Fruit fly (Drosophila melanogaster) whole organism, embryonic: ENCODE measurements around the gene Polr3G.

ENCODE experiments used
- Antp ChIP-seq: fragments of 200-800 bp; sonication (Bioruptor generic); optimal IDR thresholded peaks from 3 replicates; lab custom pipeline; 2016; ENCODE audit warnings: missing biosample characterization, missing genetic modification characterization
- B-H2 ChIP-seq: fragments of 200-800 bp; sonication (Bioruptor generic); optimal IDR thresholded peaks from 2 replicates; lab custom pipeline; 2018; ENCODE audit warnings: missing biosample characterization, mild to moderate bottlenecking, missing genetic modification characterization
- CG10147 ChIP-seq: fragments of 200-800 bp; sonication (Bioruptor generic); optimal IDR thresholded peaks from 2 replicates; lab custom pipeline; 2019; ENCODE audit warnings: missing biosample characterization, mild to moderate bottlenecking, missing genetic modification characterization, moderate library complexity
- CG10274 ChIP-seq: fragments of 200-800 bp; sonication (Bioruptor generic); optimal IDR thresholded peaks from 3 replicates; lab custom pipeline; 2017; ENCODE audit warnings: missing biosample characterization, mild to moderate bottlenecking, missing genetic modification characterization
- CG11085 ChIP-seq: fragments of 200-800 bp; sonication (Bioruptor generic); IDR thresholded peaks from 2 replicates; pipeline ENCODE4 v1.3.6; 2022; ENCODE audit warnings: missing biosample characterization, missing genetic modification characterization
- CG12744 ChIP-seq: fragments of 200-800 bp; sonication (Bioruptor generic); optimal IDR thresholded peaks from 2 replicates; lab custom pipeline; 2016; ENCODE audit warnings: missing biosample characterization, missing genetic modification characterization
- CG13894 ChIP-seq: fragments of 200-800 bp; sonication (Bioruptor generic); optimal IDR thresholded peaks from 3 replicates; lab custom pipeline; 2018; ENCODE audit warnings: missing biosample characterization, mild to moderate bottlenecking, missing genetic modification characterization, moderate library complexity
- CG14860 ChIP-seq: fragments of 200-800 bp; sonication (Bioruptor generic); IDR thresholded peaks from 3 replicates; pipeline ENCODE4 v1.3.6; 2022; ENCODE audit warnings: missing biosample characterization, missing genetic modification characterization; ENCODE audit not compliant: partially characterized antibody
- CG17802 ChIP-seq: fragments of 200-800 bp; sonication (Bioruptor generic); optimal IDR thresholded peaks from 2 replicates; lab custom pipeline; 2018; ENCODE audit warnings: missing biosample characterization, mild to moderate bottlenecking, missing genetic modification characterization, moderate library complexity
- CG17829 ChIP-seq: fragments of 200-800 bp; optimal IDR thresholded peaks from 2 replicates; lab custom pipeline; 2019; ENCODE audit warnings: missing biosample characterization, mild to moderate bottlenecking, missing genetic modification characterization, moderate library complexity
- CG18764 ChIP-seq: fragments of 200-800 bp; sonication (Bioruptor generic); optimal IDR thresholded peaks from 3 replicates; lab custom pipeline; 2016; ENCODE audit warnings: missing biosample characterization, missing genetic modification characterization
- CG2678 ChIP-seq: fragments of 200-800 bp; sonication (Bioruptor generic); optimal IDR thresholded peaks from 3 replicates; lab custom pipeline; 2019; ENCODE audit warnings: missing biosample characterization, mild to moderate bottlenecking, missing genetic modification characterization, moderate library complexity
- CG32532 ChIP-seq: fragments of 200-800 bp; sonication (Bioruptor generic); IDR thresholded peaks from 2 replicates; pipeline ENCODE4 v1.3.6; 2022; ENCODE audit warnings: missing biosample characterization, missing genetic modification characterization
- CG3726 ChIP-seq: fragments of 200-800 bp; sonication (Bioruptor generic); IDR thresholded peaks from 3 replicates; pipeline ENCODE4, ENCODE4 v1.3.6; 2022; ENCODE audit warnings: missing biosample characterization, missing genetic modification characterization
- CG3847 ChIP-seq: fragments of 200-800 bp; sonication (Bioruptor generic); IDR thresholded peaks from 2 replicates; pipeline ENCODE4 v1.3.6; 2022; ENCODE audit warnings: missing biosample characterization, missing genetic modification characterization
- CG4424 ChIP-seq: fragments of 200-800 bp; sonication (Bioruptor generic); optimal IDR thresholded peaks from 3 replicates; lab custom pipeline; 2016; ENCODE audit warnings: missing biosample characterization, missing genetic modification characterization
- CG4820 ChIP-seq: fragments of 200-800 bp; sonication (Bioruptor generic); optimal IDR thresholded peaks from 3 replicates; lab custom pipeline; 2016; ENCODE audit warnings: missing biosample characterization, missing genetic modification characterization
- CG5953 ChIP-seq: fragments of 200-800 bp; sonication (Bioruptor generic); IDR thresholded peaks from 2 replicates; pipeline ENCODE4 v1.3.6; 2022; ENCODE audit warnings: missing biosample characterization, missing genetic modification characterization
- CG6791 ChIP-seq: fragments of 200-800 bp; sonication (Bioruptor generic); IDR thresholded peaks from 3 replicates; pipeline ENCODE4 v1.3.6; 2022; ENCODE audit warnings: missing biosample characterization, missing genetic modification characterization; ENCODE audit not compliant: partially characterized antibody
- CG7372 ChIP-seq: fragments of 200-800 bp; sonication (Bioruptor generic); IDR thresholded peaks from 2 replicates; pipeline ENCODE4 v1.3.6; 2022; ENCODE audit warnings: missing biosample characterization, missing genetic modification characterization
- CG9215 ChIP-seq: fragments of 200-800 bp; sonication (Bioruptor generic); IDR thresholded peaks from 2 replicates; pipeline ENCODE4 v1.3.6; 2022; ENCODE audit warnings: missing biosample characterization, missing genetic modification characterization
- Dek ChIP-seq: fragments of 200-800 bp; sonication (Bioruptor generic); optimal IDR thresholded peaks from 3 replicates; lab custom pipeline; 2019; ENCODE audit warnings: missing biosample characterization, mild to moderate bottlenecking, missing genetic modification characterization, moderate library complexity
- Fer1 ChIP-seq: fragments of 200-800 bp; sonication (Bioruptor generic); optimal IDR thresholded peaks from 2 replicates; lab custom pipeline; 2017; ENCODE audit warnings: missing biosample characterization, mild to moderate bottlenecking, missing genetic modification characterization
- Hmr ChIP-seq: fragments of 200-800 bp; sonication (Bioruptor generic); optimal IDR thresholded peaks from 3 replicates; lab custom pipeline; 2017; ENCODE audit warnings: mild to moderate bottlenecking, missing biosample characterization, missing genetic modification reagents, missing genetic modification characterization
- Hmx ChIP-seq: fragments of 200-800 bp; sonication (Bioruptor generic); optimal IDR thresholded peaks from 2 replicates; lab custom pipeline; 2016; ENCODE audit warnings: missing biosample characterization, missing genetic modification characterization
- Hr3 ChIP-seq: fragments of 200-800 bp; sonication (Bioruptor generic); optimal IDR thresholded peaks from 3 replicates; lab custom pipeline; 2016; ENCODE audit warnings: missing biosample characterization, missing genetic modification characterization
- MESR4 ChIP-seq: fragments of 200-800 bp; sonication (Bioruptor generic); optimal IDR thresholded peaks from 2 replicates; lab custom pipeline; 2018; ENCODE audit warnings: missing biosample characterization, mild to moderate bottlenecking, missing genetic modification characterization, moderate library complexity
- MTF-1 ChIP-seq: fragments of 200-800 bp; sonication (Bioruptor generic); optimal IDR thresholded peaks from 2 replicates; lab custom pipeline; 2018; ENCODE audit warnings: missing biosample characterization, mild to moderate bottlenecking, missing genetic modification characterization, borderline replicate concordance
- Nf-YB ChIP-seq: fragments of 200-800 bp; sonication (Bioruptor generic); optimal IDR thresholded peaks from 3 replicates; lab custom pipeline; 2019; ENCODE audit warnings: missing biosample characterization, mild to moderate bottlenecking, missing genetic modification characterization, moderate library complexity
- Ravus ChIP-seq: fragments of 200-800 bp; sonication (Bioruptor generic); IDR thresholded peaks from 2 replicates; pipeline ENCODE4 v1.3.6; 2022; ENCODE audit warnings: missing biosample characterization, missing genetic modification characterization
- Scr ChIP-seq: fragments of 200-800 bp; sonication (Bioruptor generic); IDR thresholded peaks from 2 replicates; pipeline ENCODE4 v1.3.6; 2022; ENCODE audit warnings: missing biosample characterization, missing genetic modification characterization; ENCODE audit not compliant: partially characterized antibody
- Usf ChIP-seq: fragments of 200-800 bp; sonication (Bioruptor generic); optimal IDR thresholded peaks from 2 replicates; lab custom pipeline; 2017; ENCODE audit warnings: missing genotype, missing biosample characterization, missing genetic modification characterization
- Xbp1 ChIP-seq: fragments of 200-800 bp; sonication (Bioruptor generic); optimal IDR thresholded peaks from 3 replicates; lab custom pipeline; 2016; ENCODE audit warnings: missing biosample characterization, mild to moderate bottlenecking, missing genetic modification characterization
- amos ChIP-seq: fragments of 200-800 bp; sonication (Bioruptor generic); IDR thresholded peaks from 2 replicates; pipeline ENCODE4 v1.3.6; 2022; ENCODE audit warnings: missing biosample characterization, missing genetic modification characterization; ENCODE audit not compliant: partially characterized antibody
- bcd ChIP-seq: fragments of 200-800 bp; sonication (Bioruptor generic); optimal IDR thresholded peaks from 2 replicates; lab custom pipeline; 2017; ENCODE audit warnings: missing biosample characterization, mild to moderate bottlenecking, missing genetic modification characterization
- cato ChIP-seq: fragments of 200-800 bp; sonication (Bioruptor generic); optimal IDR thresholded peaks from 2 replicates; lab custom pipeline; 2016; ENCODE audit warnings: missing biosample characterization, missing genetic modification characterization, borderline replicate concordance
- chinmo ChIP-seq: fragments of 200-800 bp; sonication (Bioruptor generic); IDR thresholded peaks from 4 replicates; pipeline ENCODE4 v1.3.6; 2022; ENCODE audit warnings: missing biosample characterization, missing genetic modification characterization; ENCODE audit not compliant: partially characterized antibody
- ewg ChIP-seq: fragments of 200-800 bp; sonication (Bioruptor generic); optimal IDR thresholded peaks from 3 replicates; lab custom pipeline; 2017; ENCODE audit warnings: mild to moderate bottlenecking, missing biosample characterization, missing genetic modification reagents, missing genetic modification characterization
- exex ChIP-seq: fragments of 200-800 bp; sonication (Bioruptor generic); optimal IDR thresholded peaks from 4 replicates; lab custom pipeline; 2018; ENCODE audit warnings: missing biosample characterization, mild to moderate bottlenecking, missing genetic modification characterization, moderate library complexity
- lab ChIP-seq: fragments of 200-800 bp; sonication (Bioruptor generic); optimal IDR thresholded peaks from 3 replicates; lab custom pipeline; 2017; ENCODE audit warnings: missing biosample characterization, missing genetic modification characterization, mild to moderate bottlenecking, moderate library complexity, missing genetic modification reagents
- nau ChIP-seq: fragments of 200-800 bp; sonication (Bioruptor generic); optimal IDR thresholded peaks from 3 replicates; lab custom pipeline; 2017; ENCODE audit warnings: missing biosample characterization, mild to moderate bottlenecking, missing genetic modification characterization, missing genetic modification reagents
- onecut ChIP-seq: fragments of 200-800 bp; sonication (Bioruptor generic); IDR thresholded peaks from 2 replicates; pipeline ENCODE4 v1.3.6; 2022; ENCODE audit warnings: missing biosample characterization, missing genetic modification characterization
- org-1 ChIP-seq: fragments of 200-800 bp; sonication (Bioruptor generic); optimal IDR thresholded peaks from 2 replicates; lab custom pipeline; 2017; ENCODE audit warnings: missing biosample characterization, missing genetic modification characterization
- row ChIP-seq: fragments of 200-800 bp; sonication (Bioruptor generic); IDR thresholded peaks from 3 replicates; pipeline ENCODE4 v1.3.6; 2022; ENCODE audit warnings: missing biosample characterization, missing genetic modification characterization
- stwl ChIP-seq: fragments of 200-800 bp; sonication (Bioruptor generic); optimal IDR thresholded peaks from 3 replicates; lab custom pipeline; 2018; ENCODE audit warnings: missing biosample characterization, mild to moderate bottlenecking, missing genetic modification characterization, moderate library complexity
- trem ChIP-seq: fragments of 200-800 bp; optimal IDR thresholded peaks from 3 replicates; lab custom pipeline; 2019; ENCODE audit warnings: missing biosample characterization, mild to moderate bottlenecking, missing genetic modification characterization, moderate library complexity
- twi ChIP-seq: fragments of 200-800 bp; optimal IDR thresholded peaks from 2 replicates; lab custom pipeline; 2019; ENCODE audit warnings: missing biosample characterization, mild to moderate bottlenecking, missing genetic modification characterization, moderate library complexity
- vnd ChIP-seq: fragments of 200-800 bp; sonication (Bioruptor generic); IDR thresholded peaks from 3 replicates; pipeline ENCODE4 v1.3.6; 2022; ENCODE audit warnings: missing biosample characterization, missing genetic modification characterization; ENCODE audit not compliant: partially characterized antibody
- zen2 ChIP-seq: fragments of 200-800 bp; sonication (Bioruptor generic); IDR thresholded peaks from 3 replicates; pipeline ENCODE4 v1.3.6; 2022; ENCODE audit warnings: missing biosample characterization, missing genetic modification characterization; ENCODE audit not compliant: partially characterized antibody

Gene Polr3G

DNA sequence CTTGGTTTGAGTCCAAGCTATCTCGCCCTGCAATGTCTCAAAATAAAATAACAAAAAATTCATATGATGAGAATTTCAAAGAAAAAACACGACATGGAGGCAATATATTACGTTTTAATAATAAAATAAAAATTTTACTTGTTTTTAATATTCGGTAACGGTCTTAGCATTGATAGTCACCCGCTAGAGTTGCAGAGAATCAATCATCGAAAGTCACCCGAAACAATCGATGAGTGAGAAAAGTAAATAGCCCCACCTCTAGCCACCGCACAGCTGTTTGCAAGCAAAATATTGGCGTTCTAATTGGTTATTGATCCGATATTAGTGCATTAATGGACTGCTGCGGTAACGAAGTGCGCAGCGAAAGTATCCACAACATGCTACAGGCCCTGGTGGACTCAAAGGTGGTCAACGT is 49.1 kb upstream of the Polr3G start, which contains the start of gene CG34250 (continued):
- TF ChIP-seq bcd (peak; percentile 23), Antp (GFP tag; lab: Kevin White, UChicago) (no peak), Xbp1 (peak; percentile 47), ewg (GFP tag; lab: Kevin White, UChicago) (no peak), MTF-1 (no peak), CG5953 (GFP tag; lab: Robert Waterston, UW) (no peak), CG10147 (GFP tag; lab: Kevin White, UChicago) (peak; percentile 26), Hmx (GFP tag; lab: Kevin White, UChicago) (no peak), vnd (GFP tag; lab: Robert Waterston, UW) (peak; percentile 70), CG11085 (no peak), onecut (GFP tag; lab: Robert Waterston, UW) (peak; percentile 74), CG10274 (GFP tag; lab: Kevin White, UChicago) (peak; percentile 0), exex (tag; lab: Kevin White, UChicago) (peak; percentile 30), CG17802 (tag; lab: Kevin White, UChicago) (no peak), lab (GFP tag; lab: Kevin White, UChicago) (peak; percentile 22), CG13894 (tag; lab: Kevin White, UChicago) (peak; percentile 60), CG17829 (tag; lab: Kevin White, UChicago) (peak; percentile 62), cato (GFP tag; lab: Kevin White, UChicago) (no peak), Dek (peak; percentile 43), Hmr (GFP tag; lab: Kevin White, UChicago) (peak; percentile 55), CG6791 (GFP tag; lab: Robert Waterston, UW) (peak; percentile 82), amos (peak; percentile 78; the same call in 1 of the 2 replicates), CG7372 (no peak), CG18764 (GFP tag; lab: Kevin White, UChicago) (peak; percentile 45), CG3726 (no peak), CG4424 (GFP tag; lab: Kevin White, UChicago) (peak; percentile 52), Nf-YB (GFP tag; lab: Kevin White, UChicago) (peak; percentile 16), CG12744 (GFP tag; lab: Kevin White, UChicago) (no peak), chinmo (GFP tag; lab: Robert Waterston, UW) (peak; percentile 62; the same call in 2 of the 4 replicates), zen2 (GFP tag; lab: Robert Waterston, UW) (peak; percentile 44; the same call in 2 of the 3 replicates), row (peak; percentile 47; the same call in 1 of the 3 replicates), B-H2 (GFP tag; lab: Kevin White, UChicago) (peak; percentile 60), trem (peak; percentile 87), CG2678 (tag; lab: Kevin White, UChicago) (peak; percentile 15), MESR4 (GFP tag; lab: Kevin White, UChicago) (peak; percentile 89), org-1 (GFP tag; lab: Kevin White, UChicago) (no peak), CG9215 (GFP tag; lab: Robert Waterston, UW) (no peak), CG32532 (GFP tag; lab: Robert Waterston, UW) (peak; percentile 51), Fer1 (peak; percentile 30), CG14860 (GFP tag; lab: Robert Waterston, UW) (peak; percentile 66; the same call in 2 of the 3 replicates), Ravus (GFP tag; lab: Robert Waterston, UW) (no peak), Hr3 (GFP tag; lab: Kevin White, UChicago) (peak; percentile 15), Usf (no peak), CG4820 (GFP tag; lab: Kevin White, UChicago) (no peak), twi (tag; lab: Kevin White, UChicago) (peak; percentile 37), CG3847 (GFP tag; lab: Robert Waterston, UW) (no peak; the same call in 1 of the 2 replicates), stwl (peak; percentile 83), Scr (peak; percentile 82), nau (peak; percentile 28)
